Fruit fly (Drosophila melanogaster) whole organism, embryonic: ENCODE measurements around the gene Rrp5.

Source experiments
- Abd-B ChIP-seq: fragments of 200-800 bp; sonication (Bioruptor generic); optimal IDR thresholded peaks from 2 replicates; lab custom pipeline; 2018; ENCODE audit warnings: missing biosample characterization, mild to moderate bottlenecking, missing genetic modification characterization, moderate library complexity
- CG10267 ChIP-seq: fragments of 200-800 bp; sonication (Bioruptor generic); optimal IDR thresholded peaks from 2 replicates; lab custom pipeline; 2018; ENCODE audit warnings: missing biosample characterization, mild to moderate bottlenecking, missing genetic modification characterization, moderate library complexity
- CG12219 ChIP-seq: fragments of 200-800 bp; sonication (Bioruptor generic); optimal IDR thresholded peaks from 3 replicates; lab custom pipeline; 2018; ENCODE audit warnings: missing biosample characterization, mild to moderate bottlenecking, missing genetic modification characterization
- CG12391 ChIP-seq: fragments of 200-800 bp; sonication (Bioruptor generic); optimal IDR thresholded peaks from 3 replicates; lab custom pipeline; 2018; ENCODE audit warnings: missing biosample characterization, mild to moderate bottlenecking, missing genetic modification characterization, moderate library complexity
- CG13894 ChIP-seq: fragments of 200-800 bp; sonication (Bioruptor generic); optimal IDR thresholded peaks from 3 replicates; lab custom pipeline; 2018; ENCODE audit warnings: missing biosample characterization, mild to moderate bottlenecking, missing genetic modification characterization, moderate library complexity
- CG15011 ChIP-seq: fragments of 200-800 bp; sonication (Bioruptor generic); optimal IDR thresholded peaks from 3 replicates; lab custom pipeline; 2018; ENCODE audit warnings: missing biosample characterization, mild to moderate bottlenecking, missing genetic modification characterization
- CG16863 ChIP-seq: fragments of 200-800 bp; sonication (Bioruptor generic); optimal IDR thresholded peaks from 3 replicates; lab custom pipeline; 2016; ENCODE audit warnings: missing biosample characterization, missing genetic modification characterization
- CG1792 ChIP-seq: fragments of 200-800 bp; sonication (Bioruptor generic); optimal IDR thresholded peaks from 2 replicates; lab custom pipeline; 2016; ENCODE audit warnings: missing biosample characterization, missing genetic modification characterization
- CG2116 ChIP-seq: fragments of 200-800 bp; sonication (Bioruptor generic); optimal IDR thresholded peaks from 3 replicates; lab custom pipeline; 2018; ENCODE audit warnings: missing biosample characterization, mild to moderate bottlenecking, missing genetic modification characterization
- CG2678 ChIP-seq: fragments of 200-800 bp; sonication (Bioruptor generic); optimal IDR thresholded peaks from 3 replicates; lab custom pipeline; 2019; ENCODE audit warnings: missing biosample characterization, mild to moderate bottlenecking, missing genetic modification characterization, moderate library complexity
- CG2875 ChIP-seq: fragments of 200-800 bp; sonication (Bioruptor generic); optimal IDR thresholded peaks from 2 replicates; lab custom pipeline; 2017; ENCODE audit warnings: missing biosample characterization, mild to moderate bottlenecking, missing genetic modification characterization, missing genetic modification reagents
- CG3407 ChIP-seq: fragments of 200-800 bp; sonication (Bioruptor generic); optimal IDR thresholded peaks from 2 replicates; lab custom pipeline; 2018; ENCODE audit warnings: missing biosample characterization, mild to moderate bottlenecking, missing genetic modification characterization
- CG4282 ChIP-seq: fragments of 200-800 bp; sonication (Bioruptor generic); optimal IDR thresholded peaks from 2 replicates; lab custom pipeline; 2016; ENCODE audit warnings: missing biosample characterization, missing genetic modification characterization
- CG7357 ChIP-seq: fragments of 200-800 bp; sonication (Bioruptor generic); IDR thresholded peaks from 3 replicates; pipeline ENCODE4 v1.3.6; 2022; ENCODE audit warnings: missing biosample characterization, missing genetic modification characterization
- CG7556 ChIP-seq: fragments of 200-800 bp; sonication (Bioruptor generic); optimal IDR thresholded peaks from 2 replicates; lab custom pipeline; 2017; ENCODE audit warnings: missing biosample characterization, mild to moderate bottlenecking, missing genetic modification characterization
- CG9215 ChIP-seq: fragments of 200-800 bp; sonication (Bioruptor generic); IDR thresholded peaks from 2 replicates; pipeline ENCODE4 v1.3.6; 2022; ENCODE audit warnings: missing biosample characterization, missing genetic modification characterization
- Dip2 ChIP-seq: fragments of 200-800 bp; sonication (Bioruptor generic); IDR thresholded peaks from 2 replicates; pipeline ENCODE4 v1.3.6; 2022; ENCODE audit warnings: missing biosample characterization, missing genetic modification characterization
- E2f2 ChIP-seq: fragments of 200-800 bp; sonication (Bioruptor generic); IDR thresholded peaks from 2 replicates; pipeline ENCODE4 v1.3.6; 2022; ENCODE audit warnings: missing biosample characterization, missing genetic modification characterization
- Eip74EF ChIP-seq, 2 experiments: fragments of 200-800 bp in 1 of 2; fragments of >200 bp in 1 of 2; sonication (Bioruptor generic) in 1 of 2; optimal IDR thresholded peaks; 2 replicates each; lab custom pipeline; 2017 to 2019; ENCODE audit warnings: missing biosample characterization in 2 of 2, missing genetic modification characterization in 2 of 2, mild to moderate bottlenecking in 1 of 2, moderate library complexity in 1 of 2
- Elba2 ChIP-seq: fragments of 200-800 bp; sonication (Bioruptor generic); optimal IDR thresholded peaks from 3 replicates; lab custom pipeline; 2016; ENCODE audit warnings: missing biosample characterization, missing genetic modification characterization
- HmgD ChIP-seq: fragments of 200-800 bp; sonication (Bioruptor generic); optimal IDR thresholded peaks from 3 replicates; lab custom pipeline; 2016; ENCODE audit warnings: missing biosample characterization, missing genetic modification characterization
- Hr39 ChIP-seq: fragments of >200 bp; optimal IDR thresholded peaks from 2 replicates; lab custom pipeline; 2017
- Hr51 ChIP-seq, 2 experiments: fragments of 200-800 bp; sonication (Bioruptor generic); optimal IDR thresholded peaks; 2 replicates in 1 of 2; 3 replicates in 1 of 2; lab custom pipeline; 2016 to 2018; ENCODE audit warnings: missing biosample characterization in 2 of 2, missing genetic modification characterization in 2 of 2, mild to moderate bottlenecking in 1 of 2, moderate library complexity in 1 of 2
- Hr78 ChIP-seq, 2 experiments: fragments of 200-800 bp in 1 of 2; fragments of >200 bp in 1 of 2; sonication (Bioruptor generic) in 1 of 2; optimal IDR thresholded peaks; 2 replicates each; lab custom pipeline; 2017 to 2019; ENCODE audit warnings: missing biosample characterization in 2 of 2, missing genetic modification characterization in 2 of 2, mild to moderate bottlenecking in 1 of 2, moderate library complexity in 1 of 2
- Lim3 ChIP-seq: fragments of 200-800 bp; sonication (Bioruptor generic); IDR thresholded peaks from 2 replicates; pipeline ENCODE4 v1.3.6; 2022; ENCODE audit warnings: missing biosample characterization, missing genetic modification characterization
- NFAT ChIP-seq: fragments of 200-800 bp; sonication (Bioruptor generic); IDR thresholded peaks from 2 replicates; pipeline ENCODE4 v1.3.6; 2022; ENCODE audit warnings: missing biosample characterization, missing genetic modification characterization
- PHDP ChIP-seq: fragments of 200-800 bp; sonication (Bioruptor generic); optimal IDR thresholded peaks from 3 replicates; lab custom pipeline; 2018; ENCODE audit warnings: missing biosample characterization, mild to moderate bottlenecking, missing genetic modification characterization, moderate library complexity
- abd-A ChIP-seq: fragments of 200-800 bp; sonication (Bioruptor generic); optimal IDR thresholded peaks from 3 replicates; lab custom pipeline; 2019; ENCODE audit warnings: missing biosample characterization, mild to moderate bottlenecking, missing genetic modification characterization, moderate library complexity
- bigmax ChIP-seq: fragments of 200-800 bp; sonication (Bioruptor generic); optimal IDR thresholded peaks from 2 replicates; lab custom pipeline; 2018; ENCODE audit warnings: missing biosample characterization, mild to moderate bottlenecking, missing genetic modification characterization
- chm ChIP-seq: fragments of 200-800 bp; sonication (Bioruptor generic); IDR thresholded peaks from 2 replicates; pipeline ENCODE4 v1.3.6; 2022; ENCODE audit warnings: missing biosample characterization, missing genetic modification characterization
- dan ChIP-seq: fragments of 200-800 bp; sonication (Bioruptor generic); IDR thresholded peaks from 2 replicates; pipeline ENCODE4 v1.3.6; 2022; ENCODE audit warnings: missing biosample characterization, missing genetic modification characterization
- dmrt99B ChIP-seq: fragments of 200-800 bp; sonication (Bioruptor generic); optimal IDR thresholded peaks from 2 replicates; lab custom pipeline; 2018; ENCODE audit warnings: missing biosample characterization, mild to moderate bottlenecking, missing genetic modification characterization, moderate library complexity
- ewg ChIP-seq: fragments of 200-800 bp; sonication (Bioruptor generic); optimal IDR thresholded peaks from 3 replicates; lab custom pipeline; 2017; ENCODE audit warnings: mild to moderate bottlenecking, missing biosample characterization, missing genetic modification reagents, missing genetic modification characterization
- eyg ChIP-seq: fragments of 200-800 bp; sonication (Bioruptor generic); optimal IDR thresholded peaks from 3 replicates; lab custom pipeline; 2016; ENCODE audit warnings: missing biosample characterization, missing genetic modification characterization
- gce ChIP-seq: fragments of 200-800 bp; sonication (Bioruptor generic); IDR thresholded peaks from 3 replicates; pipeline ENCODE4 v1.3.6; 2022; ENCODE audit warnings: missing biosample characterization, missing genetic modification characterization
- gcm ChIP-seq: fragments of 200-800 bp; sonication (Bioruptor generic); optimal IDR thresholded peaks from 2 replicates; lab custom pipeline; 2019; ENCODE audit warnings: missing biosample characterization, mild to moderate bottlenecking, missing genetic modification characterization, moderate library complexity
- gem ChIP-seq: fragments of 200-800 bp; sonication (Bioruptor generic); optimal IDR thresholded peaks from 2 replicates; lab custom pipeline; 2019; ENCODE audit warnings: missing biosample characterization, mild to moderate bottlenecking, missing genetic modification characterization, moderate library complexity
- ham ChIP-seq: fragments of 200-800 bp; sonication (Bioruptor generic); IDR thresholded peaks from 2 replicates; pipeline ENCODE4 v1.3.6; 2022; ENCODE audit warnings: missing biosample characterization, missing genetic modification characterization
- hkb ChIP-seq, 2 experiments: fragments of 200-800 bp in 1 of 2; fragments of >200 bp in 1 of 2; sonication (Bioruptor generic) in 1 of 2; IDR thresholded peaks in 1 of 2; optimal IDR thresholded peaks in 1 of 2; 2 replicates each; pipeline versions ENCODE4 v1.3.6 to Lab custom; 2017 to 2022; ENCODE audit warnings: missing biosample characterization in 1 of 2, missing genetic modification characterization in 1 of 2
- ind ChIP-seq: fragments of 200-800 bp; sonication (Bioruptor generic); optimal IDR thresholded peaks from 3 replicates; lab custom pipeline; 2016; ENCODE audit warnings: missing biosample characterization, missing genetic modification characterization
- psq ChIP-seq: fragments of 200-800 bp; sonication (Bioruptor generic); optimal IDR thresholded peaks from 2 replicates; lab custom pipeline; 2017; ENCODE audit warnings: missing biosample characterization, missing genetic modification characterization
- shn ChIP-seq: fragments of 200-800 bp; sonication (Bioruptor generic); optimal IDR thresholded peaks from 3 replicates; lab custom pipeline; 2016; ENCODE audit warnings: missing biosample characterization, missing genetic modification characterization
- slou ChIP-seq: fragments of 200-800 bp; sonication (Bioruptor generic); optimal IDR thresholded peaks from 3 replicates; lab custom pipeline; 2016; ENCODE audit warnings: missing biosample characterization, missing genetic modification characterization
- tap ChIP-seq: fragments of 200-800 bp; optimal IDR thresholded peaks from 3 replicates; lab custom pipeline; 2019; ENCODE audit warnings: missing biosample characterization, mild to moderate bottlenecking, missing genetic modification characterization, moderate library complexity
- tin ChIP-seq: fragments of 200-800 bp; sonication (Bioruptor generic); optimal IDR thresholded peaks from 3 replicates; lab custom pipeline; 2016; ENCODE audit warnings: missing biosample characterization, missing genetic modification characterization
- tio ChIP-seq: fragments of 200-800 bp; sonication (Bioruptor generic); optimal IDR thresholded peaks from 2 replicates; lab custom pipeline; 2017; ENCODE audit warnings: missing biosample characterization, missing genetic modification characterization, inconsistent platforms
- tna ChIP-seq: fragments of 200-800 bp; sonication (Bioruptor generic); IDR thresholded peaks from 2 replicates; pipeline ENCODE4 v1.3.6; 2022; ENCODE audit warnings: missing biosample characterization, missing genetic modification characterization; ENCODE audit not compliant: partially characterized antibody
- trh ChIP-seq: fragments of 200-800 bp; sonication (Bioruptor generic); optimal IDR thresholded peaks from 2 replicates; lab custom pipeline; 2016; ENCODE audit warnings: missing biosample characterization, missing genetic modification characterization
- twi ChIP-seq: fragments of 200-800 bp; optimal IDR thresholded peaks from 2 replicates; lab custom pipeline; 2019; ENCODE audit warnings: missing biosample characterization, mild to moderate bottlenecking, missing genetic modification characterization, moderate library complexity
- wek ChIP-seq: fragments of 200-800 bp; sonication (Bioruptor generic); optimal IDR thresholded peaks from 3 replicates; lab custom pipeline; 2018; ENCODE audit warnings: missing biosample characterization, mild to moderate bottlenecking, missing genetic modification characterization, moderate library complexity
- zfh1 ChIP-seq: fragments of 200-800 bp; sonication (Bioruptor generic); IDR thresholded peaks from 3 replicates; pipeline ENCODE4 v1.3.6; 2022; ENCODE audit warnings: missing biosample characterization, missing genetic modification characterization

Gene Rrp5

dm6 chr3R:24298534-24298936, 34.6 kb downstream of the Rrp5 start (continued):
- TF ChIP-seq Lim3 (no peak), CG15011 (GFP tag; lab: Kevin White, UChicago) (peak; percentile 10), CG13894 (tag; lab: Kevin White, UChicago) (no peak), dmrt99B (tag; lab: Kevin White, UChicago) (peak; percentile 24), psq (GFP tag; lab: Kevin White, UChicago) (no peak), tna (GFP tag; lab: Robert Waterston, UW) (no peak), Hr78 (GFP tag; optimal IDR thresholded peaks at IDR 0.05; lab: Kevin White, UChicago) (no peak), CG2678 (peak; percentile 28), eyg (GFP tag; lab: Kevin White, UChicago) (no peak), Abd-B (no peak), E2f2 (no peak), hkb (optimal IDR thresholded peaks at IDR 0.05; lab: Kevin White, UChicago) (no peak), hkb (GFP tag; IDR thresholded peaks at IDR 0.05; lab: Robert Waterston, UW) (peak; percentile 48), Hr39 (lab: Kevin White, UChicago) (no peak), tap (tag; lab: Kevin White, UChicago) (no peak), gcm (GFP tag; lab: Kevin White, UChicago) (peak; percentile 38), tio (no peak), PHDP (no peak), zfh1 (no peak), chm (GFP tag; lab: Robert Waterston, UW) (no peak), wek (peak; percentile 52), gem (tag; lab: Kevin White, UChicago) (peak; percentile 55), dan (GFP tag; lab: Robert Waterston, UW) (no peak), slou (GFP tag; lab: Kevin White, UChicago) (no peak), tin (GFP tag; lab: Kevin White, UChicago) (no peak), Dip2 (no peak), CG9215 (GFP tag; lab: Robert Waterston, UW) (no peak), twi (tag; lab: Kevin White, UChicago) (no peak), CG12391 (peak; percentile 33), shn (GFP tag; lab: Kevin White, UChicago) (no peak), CG1792 (no peak), NFAT (GFP tag; lab: Robert Waterston, UW) (no peak), Elba2 (GFP tag; lab: Kevin White, UChicago) (no peak), Hr51 (GFP tag; optimal IDR thresholded peaks at IDR 0.05; lab: Kevin White, UChicago) (peak in 1 of 2 experiments; percentile 18), CG2116 (no peak), HmgD (GFP tag; lab: Kevin White, UChicago) (no peak), CG2875 (GFP tag; lab: Kevin White, UChicago) (peak; percentile 34), CG7556 (GFP tag; lab: Kevin White, UChicago) (peak; percentile 46), CG4282 (GFP tag; lab: Kevin White, UChicago) (no peak), Eip74EF (GFP tag; optimal IDR thresholded peaks at IDR 0.05; lab: Kevin White, UChicago) (peak in 1 of 2 experiments; percentile 36), CG10267 (tag; lab: Kevin White, UChicago) (peak; percentile 12), CG7357 (GFP tag; lab: Robert Waterston, UW) (no peak), CG12219 (no peak), bigmax (GFP tag; lab: Kevin White, UChicago) (no peak), CG3407 (peak; percentile 22), ham (GFP tag; lab: Robert Waterston, UW) (no peak), ewg (no peak), ind (GFP tag; lab: Kevin White, UChicago) (no peak), gce (GFP tag; lab: Robert Waterston, UW) (no peak), CG16863 (GFP tag; lab: Kevin White, UChicago) (no peak), abd-A (no peak), trh (GFP tag; lab: Kevin White, UChicago) (peak; percentile 1)
